Worm (Caenorhabditis elegans): ENCODE results near the gene Y51H4A.941.
"Not testable (repeated sequence)": the region's sequence is repeated elsewhere in the genome, so short reads cannot be mapped to it uniquely, and the experiment has no call there.

Y51H4A.941 gene

DNA sequence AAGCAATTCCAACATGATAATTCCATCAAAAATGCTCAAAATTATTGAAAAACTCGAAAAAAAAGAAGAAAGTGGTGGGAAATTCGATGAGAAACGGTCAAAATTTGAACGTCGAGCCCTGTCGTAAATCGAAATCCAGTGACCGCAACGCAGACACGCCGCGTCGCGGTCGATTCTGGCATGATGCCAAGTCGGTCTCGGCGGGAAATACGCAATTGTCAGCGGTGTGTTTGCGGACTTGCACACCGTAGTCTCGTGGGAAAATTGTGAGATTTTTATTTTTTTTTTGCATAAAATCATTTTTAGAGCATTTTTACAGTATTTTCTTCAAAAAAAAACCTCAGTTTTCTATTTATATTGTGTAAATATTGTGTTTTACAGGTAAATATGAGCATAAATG is 38.2 kb downstream of the Y51H4A.941 start, which contains the start of gene tsr-2:
TSS of gene tsr-2 (plus strand) at position 382 of the 400 bp plus-strand sequence.
- TF ChIP-seq klf-2 (GFP tag; conservative IDR thresholded peaks at IDR 0.05) = no peak
- 0 out of 2 replicates have a peak, but pooled peaks have one; percentile 38 for TF ChIP-seq T22C8.4 (GFP tag; IDR thresholded peaks at IDR 0.05)
- 0 out of 2 replicates have a peak, but pooled peaks have one; percentile 15 for TF ChIP-seq ztf-23 (GFP tag; IDR thresholded peaks at IDR 0.05)
- peak; percentile 50 for TF ChIP-seq cog-1 (tag; optimal IDR thresholded peaks at IDR 0.05)
- TF ChIP-seq ref-1 (GFP tag; conservative IDR thresholded peaks at IDR 0.05) = no peak

ce11 chrIV:16655783-16656182 is 38.7 kb downstream of the Y51H4A.941 start, which contains the start of gene set-26:
Gene set-26 (minus strand): TSS chrIV:16655883.
- 0 out of 2 replicates have a peak, but pooled peaks have one; percentile 23 for TF ChIP-seq T22C8.4 (GFP tag; IDR thresholded peaks at IDR 0.05)

DNA sequence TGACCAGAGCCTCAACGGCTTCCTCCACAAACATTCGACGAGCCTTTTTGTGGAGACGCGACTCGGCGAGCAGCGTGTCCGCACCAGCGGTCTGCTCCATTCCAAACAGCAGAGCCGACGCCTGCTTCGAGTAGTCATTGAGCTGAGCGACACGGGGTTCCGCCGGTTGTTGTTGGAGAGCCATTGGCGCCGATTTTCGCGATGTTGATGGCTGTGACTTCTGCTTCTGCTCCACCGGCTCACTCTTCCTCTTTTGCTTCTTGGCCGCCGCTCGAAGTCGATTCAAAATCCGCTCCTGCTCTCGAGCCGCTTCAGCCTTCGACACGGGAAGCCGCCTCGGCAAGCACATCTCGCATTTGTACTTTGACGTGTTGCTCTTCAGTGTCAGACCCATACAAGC is 43.5 kb downstream of the Y51H4A.941 start:
- 0 out of 2 replicates have a peak, but pooled peaks have one; percentile 12 for TF ChIP-seq flt-1 (GFP tag; IDR thresholded peaks at IDR 0.05)

- TF ChIP-seq klf-2 (GFP tag; conservative IDR thresholded peaks at IDR 0.05); cog-1 (tag; optimal IDR thresholded peaks at IDR 0.05); flt-1 (GFP tag; IDR thresholded peaks at IDR 0.05): not testable (repeated sequence)
Measured at ce11 chrIV:16646192-16646544, 48.3 kb downstream of the Y51H4A.941 start, which contains the start of gene Y51H4A.13. Gene Y51H4A.13 (minus strand): TSS chrIV:16646373.

DNA sequence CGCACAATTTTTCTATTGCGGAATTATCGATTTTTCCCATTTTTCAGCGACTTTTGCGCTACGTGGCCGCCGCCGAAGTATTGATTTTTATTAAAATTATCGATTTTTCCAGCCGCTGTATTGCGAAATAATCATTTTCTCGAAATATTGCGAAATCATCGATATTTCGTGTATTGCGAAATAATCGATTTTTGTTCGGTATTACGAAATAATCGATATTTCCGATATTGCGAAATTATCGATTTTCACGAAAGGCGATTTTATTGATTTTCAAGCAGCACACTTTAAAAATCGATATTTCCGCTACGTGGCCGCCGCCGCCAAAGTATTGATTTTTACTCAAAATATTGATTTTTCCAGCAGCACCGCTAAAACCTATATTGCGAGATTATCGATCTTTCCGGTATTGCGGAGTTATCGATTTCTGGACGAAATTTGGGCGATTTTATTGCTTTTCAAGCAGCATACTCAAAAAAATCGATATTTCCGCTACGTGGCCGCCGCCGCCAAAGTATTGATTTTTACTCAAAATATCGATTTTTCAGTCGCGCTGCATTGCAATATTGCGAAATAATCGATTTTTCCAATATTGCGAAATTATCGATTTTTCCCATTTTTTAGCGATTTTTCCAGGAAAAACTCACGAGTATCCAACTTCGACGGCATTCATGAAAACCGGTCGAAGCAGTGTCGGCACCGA is 48.8 kb downstream of the Y51H4A.941 start:
- TF ChIP-seq klf-2 (GFP tag; conservative IDR thresholded peaks at IDR 0.05) = no peak
- TF ChIP-seq T22C8.4 (GFP tag; IDR thresholded peaks at IDR 0.05) = peak; percentile 85

DNA sequence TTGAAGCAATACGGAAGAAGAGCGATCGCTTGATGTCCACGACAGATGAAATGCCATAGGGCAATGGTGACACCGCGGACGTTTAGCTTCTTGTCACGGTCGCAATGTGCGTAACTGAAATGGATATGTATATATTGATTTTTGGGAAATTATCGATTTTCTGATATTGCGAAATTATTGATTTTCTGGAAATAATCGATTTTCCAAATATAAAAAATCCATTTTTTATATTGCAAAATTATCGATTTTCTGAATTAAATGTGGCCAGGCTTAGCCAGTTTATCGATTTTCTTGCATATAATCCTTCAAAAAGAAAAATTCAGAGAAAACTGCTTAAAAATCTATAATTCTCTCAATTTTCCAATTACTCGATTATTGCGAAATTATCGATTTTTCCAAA is 49.5 kb downstream of the Y51H4A.941 start:
- TF ChIP-seq T22C8.4 (GFP tag; IDR thresholded peaks at IDR 0.05) = peak; percentile 83

DNA sequence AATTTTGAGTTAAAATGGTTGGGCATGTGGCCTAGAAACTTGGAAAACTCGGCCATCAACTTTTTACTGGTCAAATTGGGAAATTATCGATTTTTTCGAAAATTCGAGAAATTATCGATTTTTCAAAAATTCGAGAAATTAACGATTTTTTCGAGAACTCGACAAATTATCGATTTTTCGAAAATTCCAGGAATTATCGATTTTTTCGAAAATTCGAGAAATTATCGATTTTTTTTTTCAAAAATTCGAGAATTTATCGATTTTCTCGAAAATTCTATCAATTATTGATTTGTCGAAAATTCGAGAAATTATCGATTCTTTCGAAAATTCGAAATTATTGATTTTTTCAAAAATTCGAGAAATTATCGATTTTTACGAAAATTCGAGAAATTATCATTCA is 50.7 kb downstream of the Y51H4A.941 start:
- TF ChIP-seq cog-1 (tag; optimal IDR thresholded peaks at IDR 0.05) (no peak), klf-2 (GFP tag; conservative IDR thresholded peaks at IDR 0.05) (no peak), T22C8.4 (GFP tag; IDR thresholded peaks at IDR 0.05) (peak; percentile 97), flt-1 (GFP tag; IDR thresholded peaks at IDR 0.05) (no peak)

Data from whole organism, midembryonic.